Fruit fly (Drosophila melanogaster): Measurements from ENCODE around the gene CG32148.

CG32148 gene

dm6 chr3L:14977536-14978495 is 45.5 kb upstream of the CG32148 start (continued):
- TF ChIP-seq CG8944 (GFP tag; optimal IDR thresholded peaks at IDR 0.05) (peak; percentile 42), lab (GFP tag; optimal IDR thresholded peaks at IDR 0.05) (peak; percentile 53), CG33557 (GFP tag; optimal IDR thresholded peaks at IDR 0.05) (peak; percentile 56), Optix (GFP tag; IDR thresholded peaks at IDR 0.05) (no peak), Gug (GFP tag; IDR thresholded peaks at IDR 0.05) (peak; percentile 68; the same call in 3 of the 4 replicates), NFAT (GFP tag; IDR thresholded peaks at IDR 0.05) (no peak), zfh1 (GFP tag; IDR thresholded peaks at IDR 0.05) (peak; percentile 70), CG5245 (GFP tag; optimal IDR thresholded peaks at IDR 0.05) (no peak), luna (GFP tag; optimal IDR thresholded peaks at IDR 0.05) (no peak), sqz (GFP tag; optimal IDR thresholded peaks at IDR 0.05) (peak; percentile 54), CG10543 (GFP tag; optimal IDR thresholded peaks at IDR 0.05) (peak; percentile 81), exex (tag; optimal IDR thresholded peaks at IDR 0.05) (peak; percentile 4), Sox102F (GFP tag; optimal IDR thresholded peaks at IDR 0.05) (peak; percentile 52), CG1647 (GFP tag; optimal IDR thresholded peaks at IDR 0.05) (no peak), CG8281 (tag; optimal IDR thresholded peaks at IDR 0.05) (peak; percentile 32), CoRest (tag; optimal IDR thresholded peaks at IDR 0.05) (peak; percentile 71), CG12659 (GFP tag; optimal IDR thresholded peaks at IDR 0.05) (peak; percentile 10), Atf6 (GFP tag; IDR thresholded peaks at IDR 0.05) (0 out of 2 replicates have a peak, but pooled peaks have one; percentile 8), CG12744 (GFP tag; optimal IDR thresholded peaks at IDR 0.05) (no peak), insv (GFP tag; optimal IDR thresholded peaks at IDR 0.05) (peak in 1 of 2 experiments; percentile 36), Rfx (GFP tag; IDR thresholded peaks at IDR 0.05) (peak; percentile 16; the same call in 1 of the 2 replicates), crp (GFP tag; optimal IDR thresholded peaks at IDR 0.05) (peak in 1 of 2 experiments; percentile 3), CG12769 (tag; optimal IDR thresholded peaks at IDR 0.05) (peak; percentile 58), CG32767 (GFP tag; IDR thresholded peaks at IDR 0.05) (no peak), CG11695 (GFP tag; IDR thresholded peaks at IDR 0.05) (0 out of 3 replicates have a peak, but pooled peaks have one; percentile 8), Atf-2 (GFP tag; optimal IDR thresholded peaks at IDR 0.05) (peak; percentile 22), psq (GFP tag; optimal IDR thresholded peaks at IDR 0.05) (peak; percentile 42), Six4 (GFP tag; optimal IDR thresholded peaks at IDR 0.05) (peak; percentile 24), sr (GFP tag; IDR thresholded peaks at IDR 0.05) (no peak; the same call in 2 of the 3 replicates), z (GFP tag; IDR thresholded peaks at IDR 0.05) (peak; percentile 72; the same call in 2 of the 3 replicates), CG6683 (GFP tag; optimal IDR thresholded peaks at IDR 0.05) (no peak), CG10654 (GFP tag; optimal IDR thresholded peaks at IDR 0.05) (peak; percentile 11), E2f2 (GFP tag; IDR thresholded peaks at IDR 0.05) (0 out of 2 replicates have a peak, but pooled peaks have one; percentile 29), CG42726 (GFP tag; IDR thresholded peaks at IDR 0.05; ENCODE audit: partially characterized antibody) (peak; percentile 37; the same call in 1 of the 2 replicates), Jarid2 (GFP tag; optimal IDR thresholded peaks at IDR 0.05) (peak; percentile 93), her (GFP tag; optimal IDR thresholded peaks at IDR 0.05) (no peak), bsh (GFP tag; optimal IDR thresholded peaks at IDR 0.05) (peak in 1 of 2 experiments; percentile 37), CG31441 (GFP tag; IDR thresholded peaks at IDR 0.05) (peak; percentile 73; the same call in 1 of the 2 replicates)

dm6 chr3L:14978496-14978894 is 44.8 kb upstream of the CG32148 start:
- TF ChIP-seq rib (GFP tag; IDR thresholded peaks at IDR 0.05): peak; percentile 61; the same call in 1 of the 2 replicates
- TF ChIP-seq jumu (GFP tag; optimal IDR thresholded peaks at IDR 0.05): no peak
- peak; percentile 49; the same call in 1 of the 3 replicates for TF ChIP-seq CG2199 (GFP tag; IDR thresholded peaks at IDR 0.05)
- peak; percentile 37 for TF ChIP-seq Med (GFP tag)
- peak; percentile 50 for TF ChIP-seq cg (GFP tag; optimal IDR thresholded peaks at IDR 0.05)
- TF ChIP-seq otp (GFP tag; IDR thresholded peaks at IDR 0.05): peak; percentile 48; the same call in 1 of the 3 replicates
- peak; percentile 85 for TF ChIP-seq z (GFP tag; IDR thresholded peaks at IDR 0.05)
- no peak for TF ChIP-seq odd (GFP tag; optimal IDR thresholded peaks at IDR 0.05)
- TF ChIP-seq CG32532 (GFP tag; IDR thresholded peaks at IDR 0.05): no peak
- no peak for TF ChIP-seq onecut (GFP tag; IDR thresholded peaks at IDR 0.05)
- 0 out of 2 replicates have a peak, but pooled peaks have one; percentile 18 for TF ChIP-seq HLH3B (GFP tag; IDR thresholded peaks at IDR 0.05)
- peak; percentile 57 for TF ChIP-seq sd (tag; optimal IDR thresholded peaks at IDR 0.05)

All from whole organism, embryonic.